Worm (Caenorhabditis elegans): ENCODE measurements around the gene F19B10.4.

- TF ChIP-seq ces-1 (GFP tag; optimal IDR thresholded peaks at IDR 0.05) (no peak), nhr-237 (tag; optimal IDR thresholded peaks at IDR 0.05) (no peak), snpc-4 (tag; optimal IDR thresholded peaks at IDR 0.05) (no peak), zip-8 (tag; optimal IDR thresholded peaks at IDR 0.05) (no peak), mab-5 (tag; optimal IDR thresholded peaks at IDR 0.05) (no peak), mep-1 (tag; optimal IDR thresholded peaks at IDR 0.05) (no peak), ztf-11 (tag; optimal IDR thresholded peaks at IDR 0.05) (no peak), M03D4.4 (tag; optimal IDR thresholded peaks at IDR 0.05) (no peak), ceh-83 (GFP tag; optimal IDR thresholded peaks at IDR 0.05) (no peak), lin-13 (tag; optimal IDR thresholded peaks at IDR 0.05) (no peak)
Measured at ce11 chrII:3647111-3647510, 12.8 kb upstream of the F19B10.4 start, which contains the start of gene fbxb-33.

Measured in whole organism, mixed stage, embryonic.